Fruit fly (Drosophila melanogaster): ENCODE results near the gene Sry-alpha.

Gene Sry-alpha

dm6 chr3R:30091795-30092699 lies 52.5 kb downstream of the Sry-alpha start:
- TF ChIP-seq kay (GFP tag; ENCODE audit: borderline replicate concordance) (peak; percentile 54), Hr96 (GFP tag; optimal IDR thresholded peaks at IDR 0.05) (no peak)

- no peak for TF ChIP-seq CG12768 (GFP tag; optimal IDR thresholded peaks at IDR 0.05)
- TF ChIP-seq CG33017 (tag; optimal IDR thresholded peaks at IDR 0.05), result no peak
- TF ChIP-seq CG14711 (tag; optimal IDR thresholded peaks at IDR 0.05), result no peak
- no peak for TF ChIP-seq cnc (optimal IDR thresholded peaks at IDR 0.05)
- TF ChIP-seq CG5204 (GFP tag; optimal IDR thresholded peaks at IDR 0.05), result no peak
- TF ChIP-seq CG7045 (GFP tag; optimal IDR thresholded peaks at IDR 0.05), result no peak
- no peak for TF ChIP-seq bab1 (GFP tag; optimal IDR thresholded peaks at IDR 0.05)
- TF ChIP-seq cic (GFP tag; optimal IDR thresholded peaks at IDR 0.05), result no peak
- TF ChIP-seq Hr96 (GFP tag; optimal IDR thresholded peaks at IDR 0.05), result no peak
These were observed 53.2 kb downstream of the Sry-alpha start for dm6 chr3R:30092700-30093044.

Measured in whole organism, adult.